Worm (Caenorhabditis elegans) whole organism, L4 larva: ENCODE results near the gene ttx-1.
A peak's percentile ranks its signal among the peaks of the same experiment; 100 is the strongest.

ENCODE experiments used
- D1046.2 ChIP-seq: fragments of 200-800 bp; sonication (Bioruptor generic); IDR thresholded peaks from 2 replicates; pipeline ENCODE4 v1.3.6; 2022; ENCODE audit warnings: missing genetic modification characterization, missing compliant biosample characterization
- F10B5.3 ChIP-seq: sonication (generic microtip); optimal IDR thresholded peaks from 2 replicates; lab custom pipeline; 2016; ENCODE audit warnings: mild to moderate bottlenecking, missing genetic modification characterization, missing compliant biosample characterization
- F26F4.8 ChIP-seq: fragments of 200-800 bp; sonication (Bioruptor generic); conservative IDR thresholded peaks from 2 replicates; pipeline ENCODE4 v1.3.6; 2022; ENCODE audit warnings: missing genetic modification characterization, missing compliant biosample characterization
- F37D6.2 ChIP-seq: sonication (generic microtip); optimal IDR thresholded peaks from 2 replicates; lab custom pipeline; 2016; ENCODE audit warnings: mild to moderate bottlenecking, missing genetic modification characterization, missing compliant biosample characterization
- F44E2.7 ChIP-seq: fragments of 200-800 bp; sonication (Bioruptor generic); IDR thresholded peaks from 2 replicates; pipeline ENCODE4 v2.1.2; 2022; ENCODE audit warnings: missing genetic modification characterization, missing compliant biosample characterization
- R02D3.7 ChIP-seq: fragments of 150-350 bp; sonication (generic microtip); optimal IDR thresholded peaks from 3 replicates; lab custom pipeline; 2014; ENCODE audit warnings: missing biosample characterization, missing genetic modification characterization
- T20F7.1 ChIP-seq: fragments of 200-800 bp; sonication (Bioruptor generic); optimal IDR thresholded peaks from 2 replicates; lab custom pipeline; 2018; ENCODE audit warnings: mild to moderate bottlenecking, missing genetic modification characterization, missing compliant biosample characterization
- ZK337.2 ChIP-seq: fragments of 200-800 bp; sonication (Bioruptor generic); IDR thresholded peaks from 2 replicates; pipeline ENCODE4 v1.3.6; 2022; ENCODE audit warnings: missing genetic modification reagents, missing genetic modification characterization, missing compliant biosample characterization
- ZK546.5 ChIP-seq, 2 experiments: sonication (generic microtip); optimal IDR thresholded peaks; 2 replicates each; lab custom pipeline; 2017; ENCODE audit warnings: missing biosample characterization in 2 of 2, missing genetic modification characterization in 2 of 2
- aha-1 ChIP-seq: fragments of 150-350 bp; peaks from one replicate; lab custom pipeline; 2014; ENCODE audit warnings: missing biosample characterization, missing genetic modification characterization
- attf-4 ChIP-seq: sonication (generic microtip); optimal IDR thresholded peaks from 3 replicates; lab custom pipeline; 2017; ENCODE audit warnings: missing biosample characterization, missing genetic modification characterization
- ceh-32 ChIP-seq: sonication (generic microtip); optimal IDR thresholded peaks from 2 replicates; lab custom pipeline; 2016; ENCODE audit warnings: mild to moderate bottlenecking, missing genetic modification characterization, missing compliant biosample characterization; ENCODE audit not compliant: poor library complexity
- ceh-44 ChIP-seq: fragments of 200-800 bp; sonication (Bioruptor generic); IDR thresholded peaks from 2 replicates; pipeline ENCODE4 v1.3.6; 2022; ENCODE audit warnings: missing genetic modification reagents, missing genetic modification characterization, missing compliant biosample characterization
- ceh-62 ChIP-seq: sonication (generic microtip); optimal IDR thresholded peaks from 2 replicates; lab custom pipeline; 2017; ENCODE audit warnings: missing biosample characterization, missing genetic modification characterization
- ces-1 ChIP-seq: fragments of 150-350 bp; sonication (generic microtip); optimal IDR thresholded peaks from 4 replicates; lab custom pipeline; 2014; ENCODE audit warnings: missing biosample characterization, missing genetic modification reagents, missing genetic modification characterization
- daf-19 ChIP-seq: fragments of 200-800 bp; sonication (Bioruptor generic); conservative IDR thresholded peaks from 2 replicates; pipeline ENCODE4 v1.3.6; 2022; ENCODE audit warnings: missing genetic modification characterization, missing compliant biosample characterization
- daf-8 ChIP-seq: fragments of 200-800 bp; sonication (Bioruptor generic); IDR thresholded peaks from 2 replicates; pipeline ENCODE4 v1.3.6; 2022; ENCODE audit warnings: missing genetic modification characterization, missing compliant biosample characterization
- dmd-6 ChIP-seq: fragments of 200-800 bp; sonication (Bioruptor generic); IDR thresholded peaks from 2 replicates; pipeline ENCODE4 v1.3.6; 2022; ENCODE audit warnings: missing genetic modification reagents, missing genetic modification characterization, missing compliant biosample characterization
- dpl-1 ChIP-seq: fragments of 150-350 bp; optimal IDR thresholded peaks from 2 replicates; lab custom pipeline; 2014; ENCODE audit warnings: missing biosample characterization, missing genetic modification reagents, missing genetic modification characterization
- duxl-1 ChIP-seq: sonication (generic microtip); optimal IDR thresholded peaks from 2 replicates; lab custom pipeline; 2016; ENCODE audit warnings: mild to moderate bottlenecking, missing genetic modification characterization, moderate library complexity, missing compliant biosample characterization; ENCODE audit not compliant: poor library complexity
- egl-27 ChIP-seq: sonication (generic microtip); optimal IDR thresholded peaks from 3 replicates; lab custom pipeline; 2017; ENCODE audit warnings: missing biosample characterization, missing genetic modification reagents, missing genetic modification characterization
- fkh-10 ChIP-seq: fragments of 150-350 bp; optimal IDR thresholded peaks from 2 replicates; lab custom pipeline; 2014; ENCODE audit warnings: missing biosample characterization, missing genetic modification reagents, missing genetic modification characterization
- fos-1 ChIP-seq: fragments of 150-350 bp; optimal IDR thresholded peaks from 2 replicates; lab custom pipeline; 2014; ENCODE audit warnings: missing biosample characterization, missing genetic modification characterization
- gei-8 ChIP-seq: fragments of 200-800 bp; sonication (Bioruptor generic); optimal IDR thresholded peaks from 2 replicates; lab custom pipeline; 2018; ENCODE audit warnings: mild to moderate bottlenecking, missing genetic modification characterization, missing compliant biosample characterization
- hif-1 ChIP-seq, 2 experiments: sonication (generic microtip); optimal IDR thresholded peaks; 2 replicates each; lab custom pipeline; 2016 to 2017; ENCODE audit warnings: missing compliant biosample characterization in 2 of 2, missing genetic modification characterization in 2 of 2, missing genetic modification reagents in 2 of 2, missing genotype in 2 of 2, mild to moderate bottlenecking in 1 of 2
- hlh-11 ChIP-seq: fragments of 200-800 bp; sonication (Bioruptor generic); optimal IDR thresholded peaks from 2 replicates; lab custom pipeline; 2018; ENCODE audit warnings: mild to moderate bottlenecking, missing genetic modification characterization, missing compliant biosample characterization
- hlh-30 ChIP-seq: sonication (generic microtip); optimal IDR thresholded peaks from 2 replicates; lab custom pipeline; 2017; ENCODE audit warnings: antibody characterized with exemption, mild to moderate bottlenecking, missing genetic modification characterization, missing compliant biosample characterization; ENCODE audit not compliant: insufficient read depth
- hmg-1.1 ChIP-seq: fragments of 200-800 bp; sonication (Bioruptor generic); IDR thresholded peaks from 2 replicates; pipeline ENCODE4 v1.3.6; 2022; ENCODE audit warnings: missing genetic modification reagents, missing genetic modification characterization, missing compliant biosample characterization
- lin-15B ChIP-seq: fragments of 150-350 bp; sonication (generic microtip); optimal IDR thresholded peaks from 3 replicates; lab custom pipeline; 2014; ENCODE audit warnings: missing biosample characterization, missing genetic modification characterization
- lin-29 ChIP-seq: fragments of 200-800 bp; sonication (Bioruptor generic); IDR thresholded peaks from 2 replicates; pipeline ENCODE4 v1.3.6; 2022; ENCODE audit warnings: missing genetic modification reagents, missing genetic modification characterization, missing compliant biosample characterization
- lin-39 ChIP-seq: fragments of 150-350 bp; optimal IDR thresholded peaks from 2 replicates; lab custom pipeline; 2014; ENCODE audit warnings: missing biosample characterization, missing genetic modification reagents, missing genetic modification characterization
- lir-3 ChIP-seq: sonication (generic microtip); optimal IDR thresholded peaks from 2 replicates; lab custom pipeline; 2016; ENCODE audit warnings: mild to moderate bottlenecking, missing genetic modification characterization, missing compliant biosample characterization
- mdl-1 ChIP-seq, 2 experiments: fragments of 150-350 bp in 1 of 2; sonication (generic microtip) in 1 of 2; optimal IDR thresholded peaks; 2 replicates each; lab custom pipeline; 2014 to 2017; ENCODE audit warnings: missing biosample characterization in 2 of 2, missing genetic modification characterization in 2 of 2
- mes-2 ChIP-seq: sonication (generic microtip); optimal IDR thresholded peaks from 2 replicates; lab custom pipeline; 2016; ENCODE audit warnings: missing genotype, mild to moderate bottlenecking, missing genetic modification characterization, missing compliant biosample characterization; ENCODE audit not compliant: poor library complexity, severe bottlenecking
- nhr-10 ChIP-seq: fragments of 150-350 bp; optimal IDR thresholded peaks from 2 replicates; lab custom pipeline; 2014; ENCODE audit warnings: missing biosample characterization, missing genetic modification characterization
- nhr-11 ChIP-seq: fragments of 150-350 bp; optimal IDR thresholded peaks from 2 replicates; lab custom pipeline; 2014; ENCODE audit warnings: missing biosample characterization, missing genetic modification characterization
- nhr-237 ChIP-seq: sonication (generic microtip); optimal IDR thresholded peaks from 2 replicates; lab custom pipeline; 2017; ENCODE audit warnings: missing biosample characterization, missing genetic modification characterization
- nhr-25 ChIP-seq: sonication (generic microtip); optimal IDR thresholded peaks from 2 replicates; lab custom pipeline; 2017; ENCODE audit warnings: missing genetic modification characterization, mild to moderate bottlenecking, missing compliant biosample characterization, antibody characterized with exemption, moderate library complexity, borderline replicate concordance; ENCODE audit not compliant: insufficient read depth
- nhr-28 ChIP-seq: fragments of 150-350 bp; optimal IDR thresholded peaks from 2 replicates; lab custom pipeline; 2014; ENCODE audit warnings: missing biosample characterization, missing genetic modification characterization
- nhr-41 ChIP-seq: fragments of 200-800 bp; sonication (Bioruptor generic); IDR thresholded peaks from 2 replicates; pipeline ENCODE4 v1.3.6; 2022; ENCODE audit warnings: missing genetic modification reagents, missing genetic modification characterization, missing compliant biosample characterization
- nhr-77 ChIP-seq: fragments of 150-350 bp; optimal IDR thresholded peaks from 2 replicates; lab custom pipeline; 2014; ENCODE audit warnings: missing biosample characterization, missing genetic modification characterization
- pqm-1 ChIP-seq: sonication (generic microtip); optimal IDR thresholded peaks from 2 replicates; lab custom pipeline; 2017; ENCODE audit warnings: missing biosample characterization, missing genetic modification characterization
- rbr-2 ChIP-seq: sonication (generic microtip); optimal IDR thresholded peaks from 2 replicates; lab custom pipeline; 2016; ENCODE audit warnings: missing genotype, missing genetic modification characterization, missing compliant biosample characterization
- snpc-1.2 ChIP-seq: fragments of 200-800 bp; sonication (Bioruptor generic); IDR thresholded peaks from 2 replicates; pipeline ENCODE4 v1.3.6; 2022; ENCODE audit warnings: missing genetic modification reagents, missing genetic modification characterization, missing compliant biosample characterization
- spr-1 ChIP-seq: sonication (generic microtip); optimal IDR thresholded peaks from 2 replicates; lab custom pipeline; 2016; ENCODE audit warnings: mild to moderate bottlenecking, missing genetic modification characterization, missing compliant biosample characterization
- spr-3 ChIP-seq: fragments of 200-800 bp; sonication (Bioruptor generic); optimal IDR thresholded peaks from 2 replicates; lab custom pipeline; 2018; ENCODE audit warnings: mild to moderate bottlenecking, missing genetic modification characterization, missing compliant biosample characterization
- tra-1 ChIP-seq: fragments of 200-800 bp; sonication (Bioruptor generic); IDR thresholded peaks from 2 replicates; pipeline ENCODE4 v1.3.6; 2022; ENCODE audit warnings: missing genetic modification reagents, missing genetic modification characterization, missing compliant biosample characterization
- unc-39 ChIP-seq: sonication (generic microtip); optimal IDR thresholded peaks from 2 replicates; lab custom pipeline; 2017; ENCODE audit warnings: missing biosample characterization, missing genetic modification characterization
- unc-62 ChIP-seq, 3 experiments: fragments of 150-350 bp in 1 of 3; sonication (generic microtip); optimal IDR thresholded peaks in 2 of 3; peaks in 1 of 3; 1 replicate in 1 of 3; 2 replicates in 2 of 3; lab custom pipeline; 2014 to 2017; ENCODE audit warnings: missing biosample characterization in 3 of 3, missing genetic modification characterization in 3 of 3, missing genetic modification reagents in 3 of 3, missing genotype in 1 of 3
- zag-1 ChIP-seq: fragments of 150-350 bp; optimal IDR thresholded peaks from 2 replicates; lab custom pipeline; 2014; ENCODE audit warnings: missing biosample characterization, missing genetic modification characterization
- zfp-3 ChIP-seq: fragments of 200-800 bp; sonication (Bioruptor generic); conservative IDR thresholded peaks from 2 replicates; pipeline ENCODE4 v1.3.6; 2022; ENCODE audit warnings: missing genetic modification reagents, missing genetic modification characterization, missing compliant biosample characterization
- ztf-11 ChIP-seq: fragments of 150-350 bp; optimal IDR thresholded peaks from 2 replicates; lab custom pipeline; 2014; ENCODE audit warnings: missing biosample characterization, missing genetic modification characterization

Gene ttx-1

ce11 chrV:20005724-20006132, 58.2 kb downstream of the ttx-1 start (continued):
- TF ChIP-seq D1046.2 (GFP tag; lab: Robert Waterston, UW): no peak
- TF ChIP-seq hlh-11: peak; percentile 86
- TF ChIP-seq egl-27 (tag; lab: Kevin White, UChicago): no peak
- TF ChIP-seq ces-1 (GFP tag; lab: Kevin White, UChicago): no peak
- peak; percentile 70 for TF ChIP-seq F37D6.2 (tag; lab: Kevin White, UChicago)
- peak in 1 of 2 experiments; percentile 96 for TF ChIP-seq unc-62 (GFP tag; optimal IDR thresholded peaks at IDR 0.05 in 1 of 2; lab: Kevin White, UChicago)
- TF ChIP-seq unc-62 (tag; optimal IDR thresholded peaks at IDR 0.05; lab: Kevin White, UChicago): no peak
- no peak for TF ChIP-seq ceh-32
- peak; percentile 72 for TF ChIP-seq nhr-11 (tag; lab: Kevin White, UChicago)
- TF ChIP-seq spr-3: no peak
- peak; percentile 46 for TF ChIP-seq dpl-1 (GFP tag; lab: Kevin White, UChicago)
- TF ChIP-seq mdl-1 (tag; optimal IDR thresholded peaks at IDR 0.05; lab: Kevin White, UChicago): peak; percentile 87 to 90
- no peak for TF ChIP-seq F10B5.3 (tag; lab: Kevin White, UChicago)
- TF ChIP-seq zag-1 (tag; lab: Kevin White, UChicago): no peak
- no peak for TF ChIP-seq spr-1 (tag; lab: Kevin White, UChicago)
- no peak for TF ChIP-seq ZK337.2
- TF ChIP-seq hif-1 (tag; optimal IDR thresholded peaks at IDR 0.05; lab: Kevin White, UChicago): peak in 1 of 2 experiments; percentile 56
- peak; percentile 73 for TF ChIP-seq dmd-6 (GFP tag; lab: Robert Waterston, UW)
- TF ChIP-seq unc-39 (tag; lab: Kevin White, UChicago): no peak
- no peak for TF ChIP-seq nhr-25 (tag; lab: Kevin White, UChicago)
- peak; percentile 85 for TF ChIP-seq aha-1 (tag; lab: Kevin White, UChicago)
- TF ChIP-seq F44E2.7: no peak
- TF ChIP-seq F26F4.8 (GFP tag; lab: Robert Waterston, UW): no peak
- no peak for TF ChIP-seq daf-19 (GFP tag; lab: Robert Waterston, UW)
- TF ChIP-seq tra-1: peak; percentile 68; the same call in 1 of the 2 replicates
- TF ChIP-seq lin-39 (tag; lab: Kevin White, UChicago): no peak
- no peak for TF ChIP-seq duxl-1 (tag; lab: Kevin White, UChicago)
- TF ChIP-seq zfp-3 (GFP tag; lab: Robert Waterston, UW): no peak
- peak in 1 of 2 experiments; percentile 29 for TF ChIP-seq ZK546.5 (tag; optimal IDR thresholded peaks at IDR 0.05; lab: Kevin White, UChicago)
- peak; percentile 86 for TF ChIP-seq rbr-2 (tag; lab: Kevin White, UChicago)
- TF ChIP-seq nhr-10 (tag; lab: Kevin White, UChicago): no peak
- TF ChIP-seq mes-2: peak; percentile 75
- TF ChIP-seq nhr-28 (tag; lab: Kevin White, UChicago): peak; percentile 43
- TF ChIP-seq snpc-1.2 (GFP tag; lab: Robert Waterston, UW): no peak
- no peak for TF ChIP-seq R02D3.7 (tag; lab: Kevin White, UChicago)
- no peak for TF ChIP-seq nhr-237 (tag; lab: Kevin White, UChicago)
- no peak for TF ChIP-seq T20F7.1 (GFP tag; lab: Kevin White, UChicago)
- no peak for TF ChIP-seq ceh-62 (tag; lab: Kevin White, UChicago)
- TF ChIP-seq attf-4 (tag; lab: Kevin White, UChicago): no peak
- TF ChIP-seq lin-15B: no peak
- TF ChIP-seq gei-8 (GFP tag; lab: Kevin White, UChicago): no peak
- TF ChIP-seq ceh-44: no peak
- TF ChIP-seq pqm-1 (tag; lab: Kevin White, UChicago): no peak
- TF ChIP-seq hlh-30 (tag; lab: Kevin White, UChicago): peak; percentile 98
- TF ChIP-seq nhr-41 (GFP tag; lab: Robert Waterston, UW): no peak
- no peak for TF ChIP-seq lin-29 (GFP tag; lab: Robert Waterston, UW)
- TF ChIP-seq ztf-11 (tag; lab: Kevin White, UChicago): no peak
- TF ChIP-seq nhr-77: peak; percentile 17
- TF ChIP-seq fos-1: no peak
- peak; percentile 91 for TF ChIP-seq fkh-10 (GFP tag; lab: Kevin White, UChicago)
- TF ChIP-seq hmg-1.1 (GFP tag; lab: Robert Waterston, UW): peak; percentile 91
- no peak for TF ChIP-seq daf-8 (GFP tag; lab: Robert Waterston, UW)
- no peak for TF ChIP-seq lir-3 (tag; lab: Kevin White, UChicago)
